Worm (Caenorhabditis elegans) whole organism, young adult: ENCODE measurements around the gene F01G10.9.

Source experiments
- B0035.1 ChIP-seq: sonication (generic microtip); optimal IDR thresholded peaks from 2 replicates; lab custom pipeline; 2016; ENCODE audit warnings: missing genetic modification characterization, mild to moderate bottlenecking, missing compliant biosample characterization, missing genotype, missing genetic modification reagents
- C06A6.2 ChIP-seq: fragments of 200-800 bp; sonication (Bioruptor generic); conservative IDR thresholded peaks from 2 replicates; pipeline ENCODE4 v1.3.6; 2022; ENCODE audit warnings: missing genetic modification characterization, missing compliant biosample characterization
- C17E4.6 ChIP-seq: fragments of 200-800 bp; sonication (Bioruptor generic); IDR thresholded peaks from 2 replicates; pipeline ENCODE4 v1.3.6; 2022; ENCODE audit warnings: missing genetic modification reagents, missing genetic modification characterization, missing compliant biosample characterization
- F10E7.11 ChIP-seq: sonication (generic microtip); optimal IDR thresholded peaks from 2 replicates; lab custom pipeline; 2017; ENCODE audit warnings: mild to moderate bottlenecking, missing genetic modification characterization, moderate library complexity, missing compliant biosample characterization
- F22D6.2 ChIP-seq: sonication (generic microtip); optimal IDR thresholded peaks from 2 replicates; lab custom pipeline; 2016; ENCODE audit warnings: mild to moderate bottlenecking, missing genetic modification characterization, missing compliant biosample characterization
- F55B11.4 ChIP-seq: sonication (generic microtip); optimal IDR thresholded peaks from 2 replicates; lab custom pipeline; 2016; ENCODE audit warnings: missing compliant biosample characterization, missing genetic modification characterization, borderline replicate concordance; ENCODE audit not compliant: insufficient read depth
- K12H6.12 ChIP-seq: fragments of 200-800 bp; sonication (Bioruptor generic); optimal IDR thresholded peaks from 2 replicates; lab custom pipeline; 2018; ENCODE audit warnings: mild to moderate bottlenecking, missing genetic modification characterization, missing compliant biosample characterization
- Y95B8A.8 ChIP-seq: fragments of 200-800 bp; sonication (Bioruptor generic); IDR thresholded peaks from 2 replicates; pipeline ENCODE4 v1.3.6; 2022; ENCODE audit warnings: missing genetic modification reagents, missing genetic modification characterization, missing compliant biosample characterization
- ZK185.1 ChIP-seq: sonication (generic microtip); optimal IDR thresholded peaks from 2 replicates; lab custom pipeline; 2016; ENCODE audit warnings: mild to moderate bottlenecking, missing genetic modification characterization, missing compliant biosample characterization; ENCODE audit not compliant: poor library complexity, severe bottlenecking
- aptf-2 ChIP-seq: fragments of 200-800 bp; sonication (Bioruptor generic); conservative IDR thresholded peaks from 2 replicates; pipeline ENCODE4 v1.3.6; 2022; ENCODE audit warnings: missing genetic modification reagents, missing genetic modification characterization, missing compliant biosample characterization
- aptf-3 ChIP-seq: fragments of 200-800 bp; sonication (Bioruptor generic); IDR thresholded peaks from 2 replicates; pipeline ENCODE4 v1.3.6; 2022; ENCODE audit warnings: missing genetic modification characterization, missing compliant biosample characterization
- atf-7 ChIP-seq: sonication (generic microtip); optimal IDR thresholded peaks from 2 replicates; lab custom pipeline; 2017; ENCODE audit warnings: mild to moderate bottlenecking, missing genetic modification characterization, missing compliant biosample characterization
- bed-1 ChIP-seq: fragments of 200-800 bp; sonication (Bioruptor generic); IDR thresholded peaks from 2 replicates; pipeline ENCODE4 v1.3.6; 2022; ENCODE audit warnings: missing genetic modification reagents, missing genetic modification characterization, missing compliant biosample characterization
- bed-2 ChIP-seq: fragments of 200-800 bp; sonication (Bioruptor generic); IDR thresholded peaks from 2 replicates; pipeline ENCODE4 v1.3.6; 2022; ENCODE audit warnings: missing genetic modification reagents, missing genetic modification characterization, missing compliant biosample characterization
- cebp-2 ChIP-seq: fragments of 200-800 bp; sonication (Bioruptor generic); IDR thresholded peaks from 2 replicates; pipeline ENCODE4 v1.3.6; 2022; ENCODE audit warnings: missing genetic modification characterization, missing compliant biosample characterization
- ceh-27 ChIP-seq: fragments of 200-800 bp; sonication (Bioruptor generic); optimal IDR thresholded peaks from 2 replicates; lab custom pipeline; 2018; ENCODE audit warnings: mild to moderate bottlenecking, missing genetic modification characterization, moderate library complexity, missing compliant biosample characterization
- die-1 ChIP-seq: sonication (generic microtip); optimal IDR thresholded peaks from 2 replicates; lab custom pipeline; 2016; ENCODE audit warnings: missing genotype, mild to moderate bottlenecking, missing genetic modification characterization, missing compliant biosample characterization
- dox-1 ChIP-seq: fragments of 200-800 bp; sonication (Bioruptor generic); IDR thresholded peaks from 2 replicates; pipeline ENCODE4 v1.3.6; 2022; ENCODE audit warnings: missing genetic modification reagents, missing genetic modification characterization, missing compliant biosample characterization
- dpff-1 ChIP-seq: sonication (generic microtip); optimal IDR thresholded peaks from 2 replicates; lab custom pipeline; 2017; ENCODE audit warnings: mild to moderate bottlenecking, missing genetic modification characterization, missing compliant biosample characterization
- efl-1 ChIP-seq: fragments of 150-350 bp; optimal IDR thresholded peaks from 2 replicates; lab custom pipeline; 2014; ENCODE audit warnings: missing biosample characterization, missing genetic modification reagents, missing genetic modification characterization
- gei-17 ChIP-seq: fragments of 200-800 bp; sonication (Bioruptor generic); optimal IDR thresholded peaks from 2 replicates; lab custom pipeline; 2018; ENCODE audit warnings: mild to moderate bottlenecking, missing genetic modification characterization, missing compliant biosample characterization
- hmg-1.2 ChIP-seq: fragments of 200-800 bp; sonication (Bioruptor generic); IDR thresholded peaks from 2 replicates; pipeline ENCODE4 v1.3.6; 2022; ENCODE audit warnings: missing genetic modification reagents, missing genetic modification characterization, missing compliant biosample characterization
- lin-35 ChIP-seq, 3 experiments: fragments of 150-350 bp in 2 of 3; sonication (generic microtip) in 1 of 3; optimal IDR thresholded peaks; 2 replicates each; lab custom pipeline; 2014 to 2018; ENCODE audit warnings: missing biosample characterization in 3 of 3, missing genetic modification characterization in 3 of 3, missing genetic modification reagents in 3 of 3
- lin-40 ChIP-seq: sonication (generic microtip); optimal IDR thresholded peaks from 2 replicates; lab custom pipeline; 2016; ENCODE audit warnings: missing genetic modification characterization, mild to moderate bottlenecking, missing compliant biosample characterization, missing genotype, missing genetic modification reagents
- lin-54 ChIP-seq: fragments of 200-800 bp; sonication (Bioruptor generic); optimal IDR thresholded peaks from 2 replicates; lab custom pipeline; 2018; ENCODE audit warnings: mild to moderate bottlenecking, missing genetic modification characterization, missing compliant biosample characterization
- lsy-27 ChIP-seq: sonication (generic microtip); optimal IDR thresholded peaks from 2 replicates; lab custom pipeline; 2017; ENCODE audit warnings: missing genetic modification characterization, mild to moderate bottlenecking, missing compliant biosample characterization, antibody characterized with exemption, missing genotype, borderline replicate concordance; ENCODE audit not compliant: insufficient read depth
- madf-6 ChIP-seq: fragments of 200-800 bp; sonication (Bioruptor generic); IDR thresholded peaks from 2 replicates; pipeline ENCODE4 v1.3.6; 2022; ENCODE audit warnings: missing genetic modification reagents, missing genetic modification characterization, missing compliant biosample characterization
- madf-8 ChIP-seq: fragments of 200-800 bp; sonication (Bioruptor generic); conservative IDR thresholded peaks from 2 replicates; pipeline ENCODE4 v1.3.6; 2022; ENCODE audit warnings: missing genetic modification reagents, missing genetic modification characterization, missing compliant biosample characterization
- mes-4 ChIP-seq: sonication (generic microtip); optimal IDR thresholded peaks from 2 replicates; lab custom pipeline; 2016; ENCODE audit warnings: missing genotype, missing genetic modification characterization, missing compliant biosample characterization
- nfya-2 ChIP-seq: fragments of 200-800 bp; sonication (Bioruptor generic); IDR thresholded peaks from 2 replicates; pipeline ENCODE4 v1.3.6; 2022; ENCODE audit warnings: missing genetic modification reagents, missing genetic modification characterization, missing compliant biosample characterization
- nfyb-1 ChIP-seq: fragments of 200-800 bp; sonication (Bioruptor generic); IDR thresholded peaks from 2 replicates; pipeline ENCODE4 v1.3.6; 2022; ENCODE audit warnings: missing genetic modification reagents, missing genetic modification characterization, missing compliant biosample characterization
- nhr-27 ChIP-seq: fragments of 200-800 bp; sonication (Bioruptor generic); optimal IDR thresholded peaks from 2 replicates; lab custom pipeline; 2018; ENCODE audit warnings: mild to moderate bottlenecking, missing genetic modification characterization, moderate library complexity, missing compliant biosample characterization
- nhr-80 ChIP-seq: sonication (generic microtip); optimal IDR thresholded peaks from 2 replicates; lab custom pipeline; 2016; ENCODE audit warnings: missing genetic modification characterization, missing compliant biosample characterization
- pbrm-1 ChIP-seq: fragments of 200-800 bp; sonication (Bioruptor generic); IDR thresholded peaks from 2 replicates; pipeline ENCODE4 v1.3.6; 2022; ENCODE audit warnings: missing genetic modification reagents, missing genetic modification characterization, missing compliant biosample characterization
- pha-4 ChIP-seq: fragments of 150-350 bp; sonication (generic microtip); optimal IDR thresholded peaks from 2 replicates; lab custom pipeline; 2014; ENCODE audit warnings: missing biosample characterization, missing genetic modification reagents, missing genetic modification characterization
- rcor-1 ChIP-seq: fragments of 200-800 bp; sonication (Bioruptor generic); IDR thresholded peaks from 2 replicates; pipeline ENCODE4 v1.3.6; 2022; ENCODE audit warnings: missing genetic modification reagents, missing genetic modification characterization, missing compliant biosample characterization
- snpc-3.4 ChIP-seq: sonication (generic microtip); optimal IDR thresholded peaks from 2 replicates; lab custom pipeline; 2017; ENCODE audit warnings: missing genetic modification characterization, mild to moderate bottlenecking, missing compliant biosample characterization, antibody characterized with exemption, moderate library complexity, missing genotype, missing genetic modification reagents
- tbx-9 ChIP-seq: sonication (generic microtip); optimal IDR thresholded peaks from 2 replicates; lab custom pipeline; 2016; ENCODE audit warnings: borderline replicate concordance, missing genetic modification characterization, inconsistent platforms, missing compliant biosample characterization
- zim-3 ChIP-seq: sonication (generic microtip); optimal IDR thresholded peaks from 2 replicates; lab custom pipeline; 2017; ENCODE audit warnings: mild to moderate bottlenecking, missing genetic modification characterization, moderate library complexity, missing compliant biosample characterization
- ztf-18 ChIP-seq: sonication (generic microtip); optimal IDR thresholded peaks from 2 replicates; lab custom pipeline; 2016; ENCODE audit warnings: missing genotype, mild to moderate bottlenecking, missing genetic modification characterization, missing compliant biosample characterization
- ztf-25 ChIP-seq: fragments of 200-800 bp; sonication (Bioruptor generic); IDR thresholded peaks from 2 replicates; pipeline ENCODE4 v1.3.6; 2022; ENCODE audit warnings: missing genetic modification reagents, missing genetic modification characterization, missing compliant biosample characterization
- ztf-28 ChIP-seq: fragments of 200-800 bp; sonication (Bioruptor generic); IDR thresholded peaks from 2 replicates; pipeline ENCODE4 v1.3.6; 2022; ENCODE audit warnings: missing genetic modification reagents, missing genetic modification characterization, missing compliant biosample characterization
- ztf-3 ChIP-seq: fragments of 200-800 bp; sonication (Bioruptor generic); optimal IDR thresholded peaks from 2 replicates; lab custom pipeline; 2018; ENCODE audit warnings: mild to moderate bottlenecking, missing genetic modification characterization, missing compliant biosample characterization
- ztf-6 ChIP-seq: fragments of 200-800 bp; sonication (Bioruptor generic); IDR thresholded peaks from 2 replicates; pipeline ENCODE4 v1.3.6; 2022; ENCODE audit warnings: missing genetic modification reagents, missing genetic modification characterization, missing compliant biosample characterization

Gene F01G10.9

ce11 chrIV:10221187-10221586 is 38.3 kb downstream of the F01G10.9 start, which contains the start of gene tram-1 (continued):
- TF ChIP-seq zim-3 (tag; lab: Kevin White, UChicago) = no peak
- no peak for TF ChIP-seq nhr-80 (tag; lab: Kevin White, UChicago)
- TF ChIP-seq lin-40 (tag; lab: Kevin White, UChicago) = no peak
- no peak for TF ChIP-seq bed-1 (GFP tag; lab: Robert Waterston, UW)
- no peak for TF ChIP-seq lin-54

- TF ChIP-seq pha-4 (tag; lab: Kevin White, UChicago) (no peak), madf-6 (GFP tag; lab: Robert Waterston, UW) (no peak), snpc-3.4 (peak; percentile 15), C17E4.6 (GFP tag; lab: Robert Waterston, UW) (no peak), dpff-1 (tag; lab: Kevin White, UChicago) (no peak), lin-35 (GFP tag; optimal IDR thresholded peaks at IDR 0.05; lab: Kevin White, UChicago) (peak in 1 of 3 experiments; percentile 12), ztf-3 (GFP tag; lab: Kevin White, UChicago) (no peak)
These were observed 40.2 kb downstream of the F01G10.9 start, which contains the start of gene qns-1 for ce11 chrIV:10219208-10219607. Gene qns-1 (minus strand): TSS chrIV:10219308.

DNA sequence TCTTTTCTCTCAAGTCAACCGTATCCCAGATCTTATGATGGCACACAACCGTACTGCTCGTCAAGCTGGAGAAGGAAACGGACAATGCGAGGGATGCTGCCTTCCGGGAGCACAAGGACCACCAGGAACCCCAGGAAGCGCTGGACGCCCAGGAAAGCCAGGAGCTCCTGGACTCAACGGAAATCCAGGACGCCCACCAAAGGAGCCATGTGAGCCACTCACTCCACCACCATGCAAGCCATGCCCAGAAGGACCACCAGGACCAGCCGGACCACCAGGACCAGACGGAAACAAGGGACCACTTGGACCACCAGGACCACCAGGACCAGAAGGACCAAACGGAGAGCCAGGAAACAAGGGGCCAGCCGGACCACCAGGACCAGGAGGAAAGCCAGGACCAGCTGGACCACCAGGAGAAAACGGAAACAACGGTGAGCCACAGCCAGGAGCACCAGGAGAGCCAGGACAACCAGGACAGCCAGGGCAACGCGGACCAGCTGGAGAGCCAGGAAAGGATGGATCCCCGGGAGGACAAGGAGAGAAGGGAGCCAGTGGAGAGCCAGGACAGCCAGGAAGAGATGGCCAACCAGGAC is 42.7 kb downstream of the F01G10.9 start:
- TF ChIP-seq rcor-1 (GFP tag; lab: Robert Waterston, UW) (no peak), hmg-1.2 (no peak), ztf-25 (no peak), efl-1 (GFP tag; lab: Kevin White, UChicago) (no peak), ZK185.1 (tag; lab: Kevin White, UChicago) (no peak), ztf-6 (GFP tag; lab: Robert Waterston, UW) (no peak), pbrm-1 (GFP tag; lab: Robert Waterston, UW) (peak; percentile 49; the same call in 1 of the 2 replicates), lin-35 (GFP tag; optimal IDR thresholded peaks at IDR 0.05; lab: Kevin White, UChicago) (no peak), nfya-2 (GFP tag; lab: Robert Waterston, UW) (0 out of 2 replicates have a peak, but pooled peaks have one; percentile 40), K12H6.12 (tag; lab: Kevin White, UChicago) (no peak), ztf-18 (no peak), C17E4.6 (GFP tag; lab: Robert Waterston, UW) (no peak), lsy-27 (tag; lab: Kevin White, UChicago) (no peak), cebp-2 (GFP tag; lab: Robert Waterston, UW) (no peak), atf-7 (no peak), Y95B8A.8 (no peak), bed-2 (GFP tag; lab: Robert Waterston, UW) (no peak), tbx-9 (no peak), F55B11.4 (tag; lab: Kevin White, UChicago) (no peak), die-1 (no peak), ceh-27 (no peak), nhr-27 (tag; lab: Kevin White, UChicago) (no peak), aptf-2 (no peak), ztf-28 (GFP tag; lab: Robert Waterston, UW) (no peak), gei-17 (GFP tag; lab: Kevin White, UChicago) (no peak), dox-1 (GFP tag; lab: Robert Waterston, UW) (peak; percentile 34; the same call in 1 of the 2 replicates), F22D6.2 (tag; lab: Kevin White, UChicago) (no peak), aptf-3 (GFP tag; lab: Robert Waterston, UW) (no peak), snpc-3.4 (no peak), C06A6.2 (GFP tag; lab: Robert Waterston, UW) (peak; percentile 29; the same call in 1 of the 2 replicates), mes-4 (tag; lab: Kevin White, UChicago) (no peak), nfyb-1 (no peak), B0035.1 (tag; lab: Kevin White, UChicago) (no peak), madf-8 (GFP tag; lab: Robert Waterston, UW) (no peak), lin-40 (tag; lab: Kevin White, UChicago) (peak; percentile 63), F10E7.11 (tag; lab: Kevin White, UChicago) (no peak)
